Fruit fly (Drosophila melanogaster) Kc167 (cell line): Measurements from ENCODE around the gene Tengl3.

Experiments
- Myc ChIP-seq: fragments of >200 bp; optimal IDR thresholded peaks from 2 replicates; lab custom pipeline; 2017; ENCODE audit warnings: missing external identifiers
- Sin3A ChIP-seq: fragments of >200 bp; optimal IDR thresholded peaks from 2 replicates; lab custom pipeline; 2018; ENCODE audit warnings: missing external identifiers
- h ChIP-seq: fragments of >200 bp; optimal IDR thresholded peaks from 3 replicates; lab custom pipeline; 2018; ENCODE audit warnings: missing external identifiers
- insv ChIP-seq: fragments of >200 bp; optimal IDR thresholded peaks from 3 replicates; lab custom pipeline; 2018; ENCODE audit warnings: missing external identifiers
- psq ChIP-seq: fragments of >200 bp; optimal IDR thresholded peaks from 2 replicates; lab custom pipeline; 2017; ENCODE audit warnings: missing external identifiers
- ttk ChIP-seq: sonication (Bioruptor generic); optimal IDR thresholded peaks from 2 replicates; lab custom pipeline; 2017; ENCODE audit warnings: missing external identifiers

Tengl3 gene

DNA sequence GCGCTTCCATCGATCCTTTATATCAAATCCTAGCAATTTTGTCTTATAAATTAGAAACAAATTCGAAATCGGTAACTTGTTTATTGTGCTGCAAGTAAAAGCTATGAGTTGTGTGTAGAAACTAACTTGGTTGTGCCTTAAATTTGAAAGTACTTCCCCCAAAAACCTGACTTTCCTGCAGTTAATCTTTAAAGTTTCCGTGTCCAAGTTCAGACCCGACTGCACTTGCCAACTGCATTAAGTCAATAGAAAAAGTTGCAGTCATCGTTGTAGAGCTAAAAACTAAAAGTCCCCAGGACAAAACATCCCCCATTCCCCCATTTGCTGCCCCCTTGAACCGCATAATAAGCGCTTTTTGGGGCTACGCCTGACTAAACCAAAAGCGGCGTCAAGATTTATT is 2.4 kb upstream of the Tengl3 start, which contains the start of gene Tengl1:
Gene Tengl1, minus strand, starts transcription at position 101 of the 400 bp plus-strand sequence.
- no peak for TF ChIP-seq insv (lab: Kevin White, UChicago)
- no peak for TF ChIP-seq h (lab: Kevin White, UChicago)
- no peak for TF ChIP-seq Sin3A (lab: Kevin White, UChicago)
- no peak for TF ChIP-seq psq (lab: Kevin White, UChicago)
- no peak for TF ChIP-seq ttk (lab: Kevin White, UChicago)
- TF ChIP-seq Myc (lab: Kevin White, UChicago) = no peak

- no peak for TF ChIP-seq Myc (lab: Kevin White, UChicago)
- no peak for TF ChIP-seq Sin3A (lab: Kevin White, UChicago)
Measured at dm6 chr2L:2239284-2239683, 1.2 kb upstream of the Tengl3 start, which contains the start of gene Tengl2. Gene Tengl2 (minus strand): TSS chr2L:2239384.

- no peak for TF ChIP-seq insv (lab: Kevin White, UChicago)
- TF ChIP-seq psq (lab: Kevin White, UChicago) = peak; percentile 28
Measured at dm6 chr2L:2236722-2237121, 1.3 kb downstream of the Tengl3 start, which contains the start of gene Sec24CD. Gene Sec24CD (minus strand): TSS chr2L:2236844.

- TF ChIP-seq psq (lab: Kevin White, UChicago) = no peak
- TF ChIP-seq insv (lab: Kevin White, UChicago) = no peak
- TF ChIP-seq Sin3A (lab: Kevin White, UChicago) = no peak
- no peak for TF ChIP-seq h (lab: Kevin White, UChicago)
- TF ChIP-seq ttk (lab: Kevin White, UChicago) = no peak
- no peak for TF ChIP-seq Myc (lab: Kevin White, UChicago)
Measured at dm6 chr2L:2228179-2228849, 9.7 kb downstream of the Tengl3 start.

DNA sequence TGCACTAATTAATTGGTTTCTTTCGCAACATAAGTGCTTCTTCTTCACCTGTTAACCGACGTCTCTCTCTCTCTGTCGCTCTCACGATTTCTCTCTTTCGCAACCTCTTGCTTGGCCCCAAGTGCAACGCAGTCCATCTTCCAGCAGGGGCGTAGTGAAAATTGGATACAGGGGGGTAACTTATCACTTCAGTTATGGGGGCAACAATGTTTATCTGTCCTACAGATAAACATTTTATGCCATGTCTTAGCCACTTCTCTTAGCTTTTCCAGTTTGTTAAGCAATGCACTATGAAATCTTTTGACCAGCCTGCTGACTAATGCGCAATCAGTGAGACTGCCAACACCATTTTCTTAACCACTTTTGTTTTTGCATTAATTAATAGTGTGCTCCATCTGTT is 10.7 kb downstream of the Tengl3 start:
- TF ChIP-seq h (lab: Kevin White, UChicago) (no peak), insv (lab: Kevin White, UChicago) (no peak), psq (lab: Kevin White, UChicago) (no peak), Sin3A (lab: Kevin White, UChicago) (no peak), ttk (lab: Kevin White, UChicago) (no peak), Myc (lab: Kevin White, UChicago) (no peak)

DNA sequence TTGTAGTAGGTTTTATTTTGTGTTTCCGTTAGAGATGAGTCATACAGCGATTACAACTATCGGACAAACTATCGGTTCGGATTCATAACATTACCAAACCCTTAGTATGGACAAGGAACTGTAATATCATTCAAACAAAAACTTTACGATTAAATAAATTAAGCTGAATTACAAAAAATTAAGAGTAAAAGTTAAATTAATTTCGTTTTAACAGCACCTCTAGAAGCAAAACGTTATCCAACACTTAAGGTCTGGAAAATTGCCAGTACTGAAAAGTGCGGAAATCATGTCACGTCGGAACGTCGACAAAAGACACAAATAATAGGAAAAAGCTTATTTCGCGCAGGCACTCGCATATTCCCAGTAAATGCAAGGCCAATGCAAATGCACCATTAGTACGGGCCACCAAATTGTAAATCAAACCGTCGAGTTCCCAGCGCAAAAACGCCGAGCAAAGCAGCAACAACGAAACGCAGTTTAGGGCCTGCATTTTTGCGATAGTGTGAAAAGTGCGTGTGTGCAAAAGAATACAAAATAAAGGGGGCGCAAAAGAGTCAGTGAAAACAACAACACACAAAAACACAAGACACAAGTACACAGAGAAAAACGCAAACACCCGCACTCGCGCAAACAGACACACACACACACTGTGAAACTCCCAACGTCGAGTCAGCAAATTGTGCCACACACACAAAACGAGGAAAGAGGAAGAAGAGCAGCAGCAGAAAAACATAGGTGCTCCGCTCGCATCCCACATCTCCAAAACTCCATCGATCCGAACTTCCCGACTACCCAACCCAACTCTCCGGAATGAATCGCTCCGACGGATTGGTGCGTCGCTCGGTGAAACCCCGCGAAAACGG is 11.6 kb downstream of the Tengl3 start, which contains the start of the genes CG15387 and sau:
Gene CG15387, minus strand, starts transcription at position 36 of the 863 bp plus-strand sequence.
Gene sau, plus strand, starts transcription at position 84 of the 863 bp plus-strand sequence.
- TF ChIP-seq h (lab: Kevin White, UChicago) = no peak
- TF ChIP-seq insv (lab: Kevin White, UChicago) = no peak
- no peak for TF ChIP-seq Sin3A (lab: Kevin White, UChicago)
- no peak for TF ChIP-seq psq (lab: Kevin White, UChicago)
- no peak for TF ChIP-seq ttk (lab: Kevin White, UChicago)

DNA sequence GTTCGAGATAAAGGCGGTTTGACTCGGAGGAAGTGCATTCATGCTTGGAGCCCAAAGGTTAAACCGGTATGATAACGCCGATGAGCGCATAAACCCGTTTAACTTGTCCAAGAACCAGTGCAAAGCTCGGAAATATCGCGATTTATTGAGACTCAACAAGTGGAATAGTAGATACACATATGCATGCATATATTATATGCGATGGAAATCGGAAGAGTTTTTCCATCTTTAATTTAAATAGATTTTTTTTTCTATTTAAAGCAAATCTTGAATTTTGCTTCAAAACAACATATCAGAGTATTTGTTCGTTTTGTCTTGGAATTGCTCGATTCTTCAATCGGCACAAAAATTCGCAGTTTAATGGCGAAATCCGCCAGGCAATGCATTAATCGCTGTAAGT is 15.7 kb downstream of the Tengl3 start:
- TF ChIP-seq Myc (lab: Kevin White, UChicago) (no peak), insv (lab: Kevin White, UChicago) (no peak), ttk (lab: Kevin White, UChicago) (no peak), psq (lab: Kevin White, UChicago) (no peak), h (lab: Kevin White, UChicago) (no peak), Sin3A (lab: Kevin White, UChicago) (no peak)

- TF ChIP-seq insv (lab: Kevin White, UChicago) = no peak
- no peak for TF ChIP-seq psq (lab: Kevin White, UChicago)
- TF ChIP-seq Sin3A (lab: Kevin White, UChicago) = no peak
- TF ChIP-seq ttk (lab: Kevin White, UChicago) = no peak
- no peak for TF ChIP-seq h (lab: Kevin White, UChicago)
- TF ChIP-seq Myc (lab: Kevin White, UChicago) = no peak
Measured at dm6 chr2L:2221649-2222150, 16.4 kb downstream of the Tengl3 start.

DNA sequence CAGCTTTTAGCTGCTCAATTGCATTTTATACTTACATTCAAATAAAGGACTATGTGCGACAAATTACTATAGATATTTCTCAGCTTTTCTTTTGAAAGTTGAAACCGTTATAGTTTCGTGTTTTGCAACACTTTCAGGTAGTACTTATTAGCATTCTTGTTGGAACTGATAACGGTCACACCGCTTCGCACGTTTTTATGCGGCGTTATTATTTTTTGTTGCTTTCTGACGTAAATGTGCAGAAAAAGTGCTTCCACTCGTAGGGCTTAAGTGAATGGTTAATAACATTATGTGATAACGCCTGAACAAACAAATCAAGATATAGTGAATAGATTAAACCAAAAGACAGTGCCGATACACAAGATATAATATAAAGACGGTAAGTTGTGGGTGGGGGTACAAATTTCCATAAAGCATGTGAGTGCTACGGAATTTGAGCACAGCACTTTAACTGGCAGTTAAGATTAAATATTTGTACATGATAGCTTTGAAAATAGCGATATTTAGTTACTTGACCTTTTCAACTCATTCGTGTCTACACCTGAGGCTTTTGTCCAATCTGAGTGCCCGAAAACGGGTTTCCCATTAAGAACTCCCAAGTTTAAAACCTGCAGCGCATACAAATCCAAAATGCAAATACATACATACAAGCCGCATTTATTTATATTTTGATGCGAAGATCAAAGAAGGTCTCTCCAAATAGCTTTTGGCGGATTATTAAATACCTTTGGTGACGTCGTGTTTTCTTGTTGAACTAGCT is 17.3 kb downstream of the Tengl3 start, which contains the start of gene papi:
Gene papi, plus strand, starts transcription at position 176 of the 760 bp plus-strand sequence.
- TF ChIP-seq h (lab: Kevin White, UChicago) = no peak
- no peak for TF ChIP-seq psq (lab: Kevin White, UChicago)
- no peak for TF ChIP-seq insv (lab: Kevin White, UChicago)
- TF ChIP-seq ttk (lab: Kevin White, UChicago) = no peak
- no peak for TF ChIP-seq Sin3A (lab: Kevin White, UChicago)
- no peak for TF ChIP-seq Myc (lab: Kevin White, UChicago)

DNA sequence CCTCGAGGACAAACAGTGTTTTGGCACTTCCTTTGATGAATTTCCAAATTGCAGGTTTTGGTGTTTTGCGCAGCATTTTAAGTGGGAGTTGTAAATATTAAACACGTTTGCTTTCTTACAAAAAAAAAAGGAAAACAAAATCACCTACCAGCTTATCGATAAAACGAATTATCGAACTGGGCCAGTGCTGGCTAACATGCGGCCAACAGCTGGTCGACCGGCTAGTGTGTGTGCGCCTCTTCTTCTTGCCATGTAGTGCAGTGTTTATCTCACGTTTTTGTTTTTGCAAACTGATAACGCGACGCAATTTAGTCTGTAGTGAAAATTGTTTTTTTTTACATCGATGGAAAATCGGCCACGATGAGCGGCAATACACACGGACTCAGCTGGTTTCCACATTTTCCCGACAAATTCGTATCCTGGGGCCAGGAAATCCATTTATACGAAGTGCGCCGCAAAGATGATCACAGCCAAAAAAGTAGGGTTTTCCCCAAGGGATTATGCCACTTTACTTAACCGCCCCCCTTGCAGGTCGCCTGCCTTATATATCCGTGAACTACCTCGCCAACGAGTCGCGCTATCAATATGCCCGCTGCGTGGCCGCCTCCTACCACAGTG is 20.9 kb downstream of the Tengl3 start, which contains the start of the genes CG15386, CG42371 and mio:
Gene CG15386, minus strand, starts transcription at position 180 of the 618 bp plus-strand sequence.
Gene CG42371, minus strand, starts transcription at position 180 of the 618 bp plus-strand sequence.
Gene mio, plus strand, starts transcription at position 224 of the 618 bp plus-strand sequence.
- TF ChIP-seq Sin3A (lab: Kevin White, UChicago) (no peak), insv (lab: Kevin White, UChicago) (no peak), Myc (lab: Kevin White, UChicago) (no peak), h (lab: Kevin White, UChicago) (no peak)
